Fruit fly (Drosophila melanogaster) whole organism, embryonic: Measurements from ENCODE around the gene P58IPK.

Experiments
- CG10565 ChIP-seq: fragments of 200-800 bp; sonication (Bioruptor generic); optimal IDR thresholded peaks from 3 replicates; lab custom pipeline; 2016; ENCODE audit warnings: missing biosample characterization, mild to moderate bottlenecking, missing genetic modification characterization
- CG14710 ChIP-seq: fragments of 200-800 bp; sonication (Bioruptor generic); optimal IDR thresholded peaks from 3 replicates; lab custom pipeline; 2019; ENCODE audit warnings: missing biosample characterization, mild to moderate bottlenecking, missing genetic modification characterization, moderate library complexity
- CG33557 ChIP-seq: fragments of 200-800 bp; sonication (Bioruptor generic); optimal IDR thresholded peaks from 2 replicates; lab custom pipeline; 2019; ENCODE audit warnings: missing biosample characterization, mild to moderate bottlenecking, missing genetic modification characterization, moderate library complexity
- CkIIα-i1 ChIP-seq: fragments of 200-800 bp; sonication (Bioruptor generic); IDR thresholded peaks from 2 replicates; pipeline ENCODE4 v1.3.6; 2022; ENCODE audit warnings: missing biosample characterization, missing genetic modification characterization
- bsh ChIP-seq, 2 experiments: fragments of 200-800 bp; sonication (Bioruptor generic); optimal IDR thresholded peaks; 2 replicates each; lab custom pipeline; 2017 to 2018; ENCODE audit warnings: mild to moderate bottlenecking in 2 of 2, missing biosample characterization in 2 of 2, missing genetic modification characterization in 2 of 2, moderate library complexity in 1 of 2
- ems ChIP-seq: fragments of 200-800 bp; sonication (Bioruptor generic); optimal IDR thresholded peaks from 3 replicates; lab custom pipeline; 2016; ENCODE audit warnings: missing biosample characterization, missing genetic modification characterization
- scrt ChIP-seq: fragments of 200-800 bp; sonication (Bioruptor generic); optimal IDR thresholded peaks from 2 replicates; lab custom pipeline; 2018; ENCODE audit warnings: missing biosample characterization, mild to moderate bottlenecking, missing genetic modification characterization, moderate library complexity
- yki ChIP-seq: fragments of >200 bp; optimal IDR thresholded peaks from 3 replicates; lab custom pipeline; 2018

- TF ChIP-seq bsh (GFP tag; optimal IDR thresholded peaks at IDR 0.05; lab: Kevin White, UChicago) (no peak), CG10565 (GFP tag; lab: Kevin White, UChicago) (no peak), yki (no peak), ems (GFP tag; lab: Kevin White, UChicago) (no peak), scrt (GFP tag; lab: Kevin White, UChicago) (no peak), CG33557 (GFP tag; lab: Kevin White, UChicago) (no peak), CkIIα-i1 (no peak), CG14710 (tag; lab: Kevin White, UChicago) (no peak)
Observed at dm6 chr3R:9604445-9605020, 17.8 kb downstream of the P58IPK start.
